Worm (Caenorhabditis elegans) whole organism, L4 larva: ENCODE measurements around the gene inx-9.

Experiments
- ama-1 ChIP-seq: fragments of 150-350 bp; optimal IDR thresholded peaks from 2 replicates; lab custom pipeline; 2014; ENCODE audit warnings: inconsistent platforms, mixed read lengths
- mep-1 ChIP-seq: fragments of 150-350 bp; sonication (generic microtip); optimal IDR thresholded peaks from 3 replicates; lab custom pipeline; 2014; ENCODE audit warnings: missing biosample characterization, missing genetic modification characterization
- pqm-1 ChIP-seq: sonication (generic microtip); optimal IDR thresholded peaks from 2 replicates; lab custom pipeline; 2017; ENCODE audit warnings: missing biosample characterization, missing genetic modification characterization
- unc-62 ChIP-seq, 3 experiments: fragments of 150-350 bp in 1 of 3; sonication (generic microtip); optimal IDR thresholded peaks in 2 of 3; peaks in 1 of 3; 1 replicate in 1 of 3; 2 replicates in 2 of 3; lab custom pipeline; 2014 to 2017; ENCODE audit warnings: missing biosample characterization in 3 of 3, missing genetic modification characterization in 3 of 3, missing genetic modification reagents in 3 of 3, missing genotype in 1 of 3

- TF ChIP-seq pqm-1 (no peak), mep-1 (tag; lab: Kevin White, UChicago) (no peak), unc-62 (GFP tag; optimal IDR thresholded peaks at IDR 0.05 in 1 of 2; lab: Kevin White, UChicago) (no peak), unc-62 (tag; optimal IDR thresholded peaks at IDR 0.05; lab: Kevin White, UChicago) (no peak), ama-1 (lab: Kevin White, UChicago) (no peak)
Observed at ce11 chrIV:11676054-11676453, at the start of gene inx-9.
